Fruit fly (Drosophila melanogaster) whole organism, embryonic: ENCODE measurements around the gene mthl14.

Source experiments
- Atf-2 ChIP-seq: fragments of 200-800 bp; sonication (Bioruptor generic); optimal IDR thresholded peaks from 2 replicates; lab custom pipeline; 2016; ENCODE audit warnings: missing biosample characterization, missing genetic modification characterization
- Atf3 ChIP-seq: fragments of 200-800 bp; sonication (Bioruptor generic); optimal IDR thresholded peaks from 3 replicates; lab custom pipeline; 2016; ENCODE audit warnings: missing biosample characterization, missing genetic modification characterization
- Bgb ChIP-seq: fragments of 200-800 bp; sonication (Bioruptor generic); IDR thresholded peaks from 2 replicates; pipeline ENCODE4 v1.3.6; 2022; ENCODE audit warnings: missing biosample characterization, missing genetic modification characterization; ENCODE audit not compliant: partially characterized antibody
- Blimp-1 ChIP-seq: fragments of 200-800 bp; sonication (Bioruptor generic); optimal IDR thresholded peaks from 3 replicates; lab custom pipeline; 2018; ENCODE audit warnings: missing biosample characterization, missing genetic modification characterization, mild to moderate bottlenecking, moderate library complexity, missing genetic modification reagents
- CG10431 ChIP-seq: fragments of 200-800 bp; sonication (Bioruptor generic); optimal IDR thresholded peaks from 3 replicates; lab custom pipeline; 2018; ENCODE audit warnings: missing biosample characterization, mild to moderate bottlenecking, missing genetic modification characterization
- CG13296 ChIP-seq: fragments of 200-800 bp; sonication (Bioruptor generic); optimal IDR thresholded peaks from 3 replicates; lab custom pipeline; 2018; ENCODE audit warnings: missing biosample characterization, mild to moderate bottlenecking, missing genetic modification characterization
- CG13424 ChIP-seq: fragments of 200-800 bp; sonication (Bioruptor generic); optimal IDR thresholded peaks from 2 replicates; lab custom pipeline; 2019; ENCODE audit warnings: missing biosample characterization, mild to moderate bottlenecking, missing genetic modification characterization, moderate library complexity
- CG15479 ChIP-seq: fragments of 200-800 bp; sonication (Bioruptor generic); optimal IDR thresholded peaks from 3 replicates; lab custom pipeline; 2019; ENCODE audit warnings: missing biosample characterization, mild to moderate bottlenecking, missing genetic modification characterization, moderate library complexity
- CG1647 ChIP-seq: fragments of 200-800 bp; sonication (Bioruptor generic); optimal IDR thresholded peaks from 3 replicates; lab custom pipeline; 2016; ENCODE audit warnings: missing biosample characterization, missing genetic modification characterization
- CG16863 ChIP-seq: fragments of 200-800 bp; sonication (Bioruptor generic); optimal IDR thresholded peaks from 3 replicates; lab custom pipeline; 2016; ENCODE audit warnings: missing biosample characterization, missing genetic modification characterization
- CG30431 ChIP-seq: fragments of 200-800 bp; sonication (Bioruptor generic); optimal IDR thresholded peaks from 2 replicates; lab custom pipeline; 2017; ENCODE audit warnings: missing biosample characterization, missing genetic modification characterization
- CG3407 ChIP-seq: fragments of 200-800 bp; sonication (Bioruptor generic); optimal IDR thresholded peaks from 2 replicates; lab custom pipeline; 2018; ENCODE audit warnings: missing biosample characterization, mild to moderate bottlenecking, missing genetic modification characterization
- CG34422 ChIP-seq: fragments of 200-800 bp; sonication (Bioruptor generic); IDR thresholded peaks from 3 replicates; pipeline ENCODE4 v1.3.6; 2022; ENCODE audit warnings: missing biosample characterization, missing genetic modification characterization
- CG4854 ChIP-seq: fragments of 200-800 bp; sonication (Bioruptor generic); optimal IDR thresholded peaks from 2 replicates; lab custom pipeline; 2016; ENCODE audit warnings: missing biosample characterization, missing genetic modification characterization, inconsistent platforms
- CkIIα-i1 ChIP-seq: fragments of 200-800 bp; sonication (Bioruptor generic); IDR thresholded peaks from 2 replicates; pipeline ENCODE4 v1.3.6; 2022; ENCODE audit warnings: missing biosample characterization, missing genetic modification characterization
- Doc3 ChIP-seq: fragments of 200-800 bp; sonication (Bioruptor generic); IDR thresholded peaks from 3 replicates; pipeline ENCODE4 v1.3.6; 2022; ENCODE audit warnings: missing biosample characterization, missing genetic modification characterization; ENCODE audit not compliant: partially characterized antibody
- HmgZ ChIP-seq: fragments of 200-800 bp; sonication (Bioruptor generic); optimal IDR thresholded peaks from 2 replicates; lab custom pipeline; 2018; ENCODE audit warnings: missing biosample characterization, mild to moderate bottlenecking, missing genetic modification characterization
- Hr3 ChIP-seq: fragments of 200-800 bp; sonication (Bioruptor generic); optimal IDR thresholded peaks from 3 replicates; lab custom pipeline; 2016; ENCODE audit warnings: missing biosample characterization, missing genetic modification characterization
- Hr39 ChIP-seq: fragments of >200 bp; optimal IDR thresholded peaks from 2 replicates; lab custom pipeline; 2017
- Lpt ChIP-seq: fragments of >200 bp; optimal IDR thresholded peaks from 2 replicates; lab custom pipeline; 2018; ENCODE audit warnings: missing biosample characterization, missing genetic modification characterization
- Mrtf ChIP-seq: fragments of 200-800 bp; sonication (Bioruptor generic); IDR thresholded peaks from 3 replicates; pipeline ENCODE4 v1.3.6; 2022; ENCODE audit warnings: missing biosample characterization, missing genetic modification characterization
- Myb ChIP-seq: fragments of 200-800 bp; sonication (Bioruptor generic); optimal IDR thresholded peaks from 2 replicates; lab custom pipeline; 2016; ENCODE audit warnings: missing biosample characterization, missing genetic modification characterization
- Neu2 ChIP-seq: fragments of 200-800 bp; sonication (Bioruptor generic); optimal IDR thresholded peaks from 3 replicates; lab custom pipeline; 2016; ENCODE audit warnings: missing biosample characterization, missing genetic modification characterization, borderline replicate concordance
- Nf-YB ChIP-seq: fragments of 200-800 bp; sonication (Bioruptor generic); optimal IDR thresholded peaks from 3 replicates; lab custom pipeline; 2019; ENCODE audit warnings: missing biosample characterization, mild to moderate bottlenecking, missing genetic modification characterization, moderate library complexity
- PHDP ChIP-seq: fragments of 200-800 bp; sonication (Bioruptor generic); optimal IDR thresholded peaks from 3 replicates; lab custom pipeline; 2018; ENCODE audit warnings: missing biosample characterization, mild to moderate bottlenecking, missing genetic modification characterization, moderate library complexity
- Rfx ChIP-seq: fragments of 200-800 bp; sonication (Bioruptor generic); IDR thresholded peaks from 2 replicates; pipeline ENCODE4 v1.3.6; 2022; ENCODE audit warnings: missing biosample characterization, missing genetic modification characterization
- Sox102F ChIP-seq: fragments of 200-800 bp; sonication (Bioruptor generic); optimal IDR thresholded peaks from 2 replicates; lab custom pipeline; 2018; ENCODE audit warnings: missing biosample characterization, mild to moderate bottlenecking, missing genetic modification characterization, moderate library complexity
- Stat92E ChIP-seq, 3 experiments: fragments of >200 bp in 2 of 3; fragments of 200-800 bp in 1 of 3; sonication (Bioruptor generic) in 1 of 3; optimal IDR thresholded peaks; 2 replicates each; lab custom pipeline; 2017 to 2019; ENCODE audit warnings: missing biosample characterization in 3 of 3, missing genetic modification characterization in 3 of 3, mild to moderate bottlenecking in 1 of 3, moderate library complexity in 1 of 3
- Usf ChIP-seq: fragments of 200-800 bp; sonication (Bioruptor generic); optimal IDR thresholded peaks from 2 replicates; lab custom pipeline; 2017; ENCODE audit warnings: missing genotype, missing biosample characterization, missing genetic modification characterization
- Vsx1 ChIP-seq: fragments of 200-800 bp; sonication (Bioruptor generic); optimal IDR thresholded peaks from 2 replicates; lab custom pipeline; 2017; ENCODE audit warnings: missing biosample characterization, mild to moderate bottlenecking, missing genetic modification characterization, missing genetic modification reagents
- Xbp1 ChIP-seq: fragments of 200-800 bp; sonication (Bioruptor generic); optimal IDR thresholded peaks from 3 replicates; lab custom pipeline; 2016; ENCODE audit warnings: missing biosample characterization, mild to moderate bottlenecking, missing genetic modification characterization
- ara ChIP-seq: fragments of 200-800 bp; sonication (Bioruptor generic); IDR thresholded peaks from 2 replicates; pipeline ENCODE4 v1.3.6; 2022; ENCODE audit warnings: missing biosample characterization, missing genetic modification characterization
- bowl ChIP-seq: fragments of 200-800 bp; sonication (Bioruptor generic); IDR thresholded peaks from 2 replicates; pipeline ENCODE4 v1.3.6; 2022; ENCODE audit warnings: missing biosample characterization, missing genetic modification characterization
- chn ChIP-seq: fragments of 200-800 bp; sonication (Bioruptor generic); optimal IDR thresholded peaks from 2 replicates; lab custom pipeline; 2016; ENCODE audit warnings: missing biosample characterization, missing genetic modification characterization
- crc ChIP-seq: fragments of 200-800 bp; sonication (Bioruptor generic); optimal IDR thresholded peaks from 2 replicates; lab custom pipeline; 2016; ENCODE audit warnings: missing biosample characterization, missing genetic modification characterization
- dati ChIP-seq: fragments of 200-800 bp; sonication (Bioruptor generic); IDR thresholded peaks from 2 replicates; pipeline ENCODE4 v1.3.6; 2022; ENCODE audit warnings: missing biosample characterization, missing genetic modification characterization
- dmrt11E ChIP-seq: fragments of 200-800 bp; sonication (Bioruptor generic); optimal IDR thresholded peaks from 3 replicates; lab custom pipeline; 2018; ENCODE audit warnings: missing biosample characterization, mild to moderate bottlenecking, missing genetic modification characterization, moderate library complexity
- ems ChIP-seq: fragments of 200-800 bp; sonication (Bioruptor generic); optimal IDR thresholded peaks from 3 replicates; lab custom pipeline; 2016; ENCODE audit warnings: missing biosample characterization, missing genetic modification characterization
- exex ChIP-seq: fragments of 200-800 bp; sonication (Bioruptor generic); optimal IDR thresholded peaks from 4 replicates; lab custom pipeline; 2018; ENCODE audit warnings: missing biosample characterization, mild to moderate bottlenecking, missing genetic modification characterization, moderate library complexity
- fu2 ChIP-seq: fragments of 200-800 bp; sonication (Bioruptor generic); optimal IDR thresholded peaks from 2 replicates; lab custom pipeline; 2016; ENCODE audit warnings: missing biosample characterization, missing genetic modification characterization
- ham ChIP-seq: fragments of 200-800 bp; sonication (Bioruptor generic); IDR thresholded peaks from 2 replicates; pipeline ENCODE4 v1.3.6; 2022; ENCODE audit warnings: missing biosample characterization, missing genetic modification characterization
- hth ChIP-seq: fragments of >200 bp; optimal IDR thresholded peaks from 2 replicates; lab custom pipeline; 2017; ENCODE audit warnings: inconsistent platforms
- ind ChIP-seq: fragments of 200-800 bp; sonication (Bioruptor generic); optimal IDR thresholded peaks from 3 replicates; lab custom pipeline; 2016; ENCODE audit warnings: missing biosample characterization, missing genetic modification characterization
- lab ChIP-seq: fragments of 200-800 bp; sonication (Bioruptor generic); optimal IDR thresholded peaks from 3 replicates; lab custom pipeline; 2017; ENCODE audit warnings: missing biosample characterization, missing genetic modification characterization, mild to moderate bottlenecking, moderate library complexity, missing genetic modification reagents
- maf-S ChIP-seq: fragments of 200-800 bp; sonication (Bioruptor generic); optimal IDR thresholded peaks from 2 replicates; lab custom pipeline; 2016; ENCODE audit warnings: missing biosample characterization, missing genetic modification characterization
- p53 ChIP-seq: fragments of 200-800 bp; sonication (Bioruptor generic); optimal IDR thresholded peaks from 2 replicates; lab custom pipeline; 2016; ENCODE audit warnings: missing biosample characterization, missing genetic modification characterization
- row ChIP-seq: fragments of 200-800 bp; sonication (Bioruptor generic); IDR thresholded peaks from 3 replicates; pipeline ENCODE4 v1.3.6; 2022; ENCODE audit warnings: missing biosample characterization, missing genetic modification characterization
- sc ChIP-seq, 3 experiments: fragments of >200 bp in 2 of 3; fragments of 200-800 bp in 1 of 3; sonication (Bioruptor generic) in 1 of 3; optimal IDR thresholded peaks; 2 replicates in 2 of 3; 3 replicates in 1 of 3; lab custom pipeline; 2017; ENCODE audit warnings: mild to moderate bottlenecking in 1 of 3, missing biosample characterization in 1 of 3, missing genetic modification characterization in 1 of 3, missing genetic modification reagents in 1 of 3
- sens-2 ChIP-seq: fragments of 200-800 bp; sonication (Bioruptor generic); IDR thresholded peaks from 2 replicates; pipeline ENCODE4 v1.3.6; 2022; ENCODE audit warnings: missing biosample characterization, missing genetic modification characterization
- stc ChIP-seq: fragments of 200-800 bp; sonication (Bioruptor generic); IDR thresholded peaks from 2 replicates; pipeline ENCODE4 v1.3.6; 2022; ENCODE audit warnings: missing biosample characterization, missing genetic modification characterization

Gene mthl14

DNA sequence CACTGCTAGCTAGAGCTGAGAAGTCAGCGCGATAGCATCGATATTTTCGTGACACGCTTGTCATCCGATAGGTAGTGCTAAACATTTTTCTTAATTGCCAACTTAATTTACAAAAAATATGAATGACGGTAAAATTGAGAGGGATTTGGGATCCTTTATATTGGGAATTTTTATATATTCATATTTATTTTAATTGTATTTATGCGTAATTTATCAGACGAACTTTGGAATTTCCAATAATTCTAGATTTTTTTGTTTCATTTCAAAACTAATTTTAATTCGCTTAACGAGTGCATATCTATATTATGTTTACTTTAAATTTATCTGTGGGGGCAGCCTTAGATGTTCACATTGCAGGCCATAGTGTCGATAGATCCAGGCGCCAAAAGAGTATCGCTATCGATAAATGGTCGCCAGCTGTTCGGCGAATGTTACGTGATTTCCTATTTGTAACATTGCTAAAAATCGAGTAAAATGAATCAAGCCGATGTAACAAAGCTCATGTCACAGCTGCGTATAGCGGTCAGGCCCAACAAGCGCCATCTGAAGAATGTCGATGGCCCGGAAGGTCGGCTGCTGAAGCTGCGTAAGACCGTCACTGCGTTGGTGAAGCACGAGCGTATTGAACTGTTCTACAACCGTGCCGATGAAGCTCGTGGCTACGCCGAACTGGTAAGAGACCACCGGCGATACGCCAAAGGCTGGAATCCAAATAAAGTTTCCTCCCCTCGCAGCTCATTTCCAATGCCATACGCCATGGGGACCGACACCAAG is 17.3 kb downstream of the mthl14 start, which contains the start of the genes Tudor-SN and mRpL17 (continued):
- TF ChIP-seq PHDP (tag; lab: Kevin White, UChicago): no peak
- TF ChIP-seq Sox102F (GFP tag; lab: Kevin White, UChicago): no peak
- TF ChIP-seq CG34422: 0 out of 3 replicates have a peak, but pooled peaks have one; percentile 34
- no peak for TF ChIP-seq HmgZ
- TF ChIP-seq Nf-YB (GFP tag; lab: Kevin White, UChicago): no peak
- TF ChIP-seq CG13424 (tag; lab: Kevin White, UChicago): peak; percentile 55
- peak; percentile 84 for TF ChIP-seq Doc3 (GFP tag; lab: Robert Waterston, UW)
- TF ChIP-seq exex (tag; lab: Kevin White, UChicago): peak; percentile 36
- TF ChIP-seq Usf (GFP tag; lab: Kevin White, UChicago): no peak
- TF ChIP-seq Mrtf (GFP tag; lab: Robert Waterston, UW): no peak
- TF ChIP-seq Myb: no peak
- no peak for TF ChIP-seq sens-2
- peak; percentile 32 for TF ChIP-seq ems (GFP tag; lab: Kevin White, UChicago)
- TF ChIP-seq p53 (GFP tag; lab: Kevin White, UChicago): no peak
- TF ChIP-seq CG13296 (GFP tag; lab: Kevin White, UChicago): no peak
- TF ChIP-seq Stat92E (GFP tag; optimal IDR thresholded peaks at IDR 0.05; lab: Kevin White, UChicago): no peak
- TF ChIP-seq CG4854 (GFP tag; lab: Kevin White, UChicago): peak; percentile 12
- TF ChIP-seq stc (GFP tag; lab: Robert Waterston, UW): no peak
- TF ChIP-seq Atf3 (GFP tag; lab: Kevin White, UChicago): no peak
- TF ChIP-seq chn: peak; percentile 4
- no peak for TF ChIP-seq maf-S
- TF ChIP-seq sc (optimal IDR thresholded peaks at IDR 0.05; lab: Kevin White, UChicago): no peak
- TF ChIP-seq sc (GFP tag; optimal IDR thresholded peaks at IDR 0.05; lab: Kevin White, UChicago): peak; percentile 15
- peak; percentile 78 for TF ChIP-seq row (GFP tag; lab: Robert Waterston, UW)
- no peak for TF ChIP-seq Atf-2 (GFP tag; lab: Kevin White, UChicago)
- TF ChIP-seq Vsx1 (GFP tag; lab: Kevin White, UChicago): no peak
- no peak for TF ChIP-seq ham (GFP tag; lab: Robert Waterston, UW)
- TF ChIP-seq Rfx: peak; percentile 66
- peak; percentile 5 for TF ChIP-seq CG16863 (GFP tag; lab: Kevin White, UChicago)
- no peak for TF ChIP-seq CG15479 (GFP tag; lab: Kevin White, UChicago)
- TF ChIP-seq ind: peak; percentile 51
- no peak for TF ChIP-seq Lpt (GFP tag; lab: Kevin White, UChicago)
- no peak for TF ChIP-seq Neu2
- TF ChIP-seq lab: peak; percentile 23
- TF ChIP-seq dmrt11E: peak; percentile 36
- no peak for TF ChIP-seq Blimp-1 (GFP tag; lab: Kevin White, UChicago)
- peak; percentile 98 for TF ChIP-seq Bgb
- TF ChIP-seq CG3407: no peak
- peak; percentile 65 for TF ChIP-seq Hr3
- TF ChIP-seq dati (GFP tag; lab: Robert Waterston, UW): no peak
- TF ChIP-seq CG30431 (GFP tag; lab: Kevin White, UChicago): no peak
- no peak for TF ChIP-seq fu2
- no peak for TF ChIP-seq Hr39 (lab: Kevin White, UChicago)
- TF ChIP-seq Xbp1 (GFP tag; lab: Kevin White, UChicago): peak; percentile 61
- no peak for TF ChIP-seq crc (GFP tag; lab: Kevin White, UChicago)
- no peak for TF ChIP-seq CkIIα-i1 (GFP tag; lab: Robert Waterston, UW)
- no peak for TF ChIP-seq CG1647
- no peak for TF ChIP-seq ara (GFP tag; lab: Robert Waterston, UW)
- no peak for TF ChIP-seq bowl (GFP tag; lab: Robert Waterston, UW)
- TF ChIP-seq hth (lab: Kevin White, UChicago): no peak
- peak; percentile 54 for TF ChIP-seq CG10431
